Fruit fly (Drosophila melanogaster) whole organism, embryonic: Measurements from ENCODE around the gene Patj.

Source experiments
- CG11093 ChIP-seq: fragments of 200-800 bp; sonication (Bioruptor generic); IDR thresholded peaks from 3 replicates; pipeline ENCODE4 v1.3.6; 2022; ENCODE audit warnings: missing biosample characterization, missing genetic modification characterization
- CG11696 ChIP-seq: fragments of 200-800 bp; sonication (Bioruptor generic); IDR thresholded peaks from 2 replicates; pipeline ENCODE4 v1.3.6; 2022; ENCODE audit warnings: missing biosample characterization, missing genetic modification characterization
- CG12769 ChIP-seq: fragments of 200-800 bp; sonication (Bioruptor generic); optimal IDR thresholded peaks from 2 replicates; lab custom pipeline; 2019; ENCODE audit warnings: missing biosample characterization, mild to moderate bottlenecking, missing genetic modification characterization, moderate library complexity
- CG13296 ChIP-seq: fragments of 200-800 bp; sonication (Bioruptor generic); optimal IDR thresholded peaks from 3 replicates; lab custom pipeline; 2018; ENCODE audit warnings: missing biosample characterization, mild to moderate bottlenecking, missing genetic modification characterization
- CG13624 ChIP-seq: fragments of 200-800 bp; sonication (Bioruptor generic); optimal IDR thresholded peaks from 2 replicates; lab custom pipeline; 2016; ENCODE audit warnings: missing biosample characterization, missing genetic modification characterization
- CG13775 ChIP-seq: fragments of 200-800 bp; sonication (Bioruptor generic); optimal IDR thresholded peaks from 3 replicates; lab custom pipeline; 2017; ENCODE audit warnings: missing biosample characterization, mild to moderate bottlenecking, missing genetic modification characterization
- CG15073 ChIP-seq: fragments of 200-800 bp; sonication (Bioruptor generic); optimal IDR thresholded peaks from 2 replicates; lab custom pipeline; 2016; ENCODE audit warnings: missing biosample characterization, missing genetic modification characterization
- CG15269 ChIP-seq: fragments of 200-800 bp; sonication (Bioruptor generic); optimal IDR thresholded peaks from 2 replicates; lab custom pipeline; 2018; ENCODE audit warnings: missing biosample characterization, mild to moderate bottlenecking, missing genetic modification characterization, moderate library complexity
- CG16815 ChIP-seq: fragments of 200-800 bp; sonication (Bioruptor generic); optimal IDR thresholded peaks from 3 replicates; lab custom pipeline; 2017; ENCODE audit warnings: missing biosample characterization, mild to moderate bottlenecking, missing genetic modification characterization
- CG18011 ChIP-seq: fragments of 200-800 bp; sonication (Bioruptor generic); optimal IDR thresholded peaks from 2 replicates; lab custom pipeline; 2017; ENCODE audit warnings: missing biosample characterization, missing genetic modification characterization, mild to moderate bottlenecking, moderate library complexity, missing genotype
- CG18619 ChIP-seq: fragments of 200-800 bp; sonication (Bioruptor generic); optimal IDR thresholded peaks from 3 replicates; lab custom pipeline; 2017; ENCODE audit warnings: missing biosample characterization, mild to moderate bottlenecking, missing genetic modification characterization
- CG3281 ChIP-seq: fragments of 200-800 bp; sonication (Bioruptor generic); optimal IDR thresholded peaks from 3 replicates; lab custom pipeline; 2017; ENCODE audit warnings: missing biosample characterization, mild to moderate bottlenecking, missing genetic modification characterization
- CG33213 ChIP-seq: fragments of 200-800 bp; sonication (Bioruptor generic); optimal IDR thresholded peaks from 3 replicates; lab custom pipeline; 2016; ENCODE audit warnings: missing biosample characterization, missing genetic modification characterization
- CG3847 ChIP-seq: fragments of 200-800 bp; sonication (Bioruptor generic); IDR thresholded peaks from 2 replicates; pipeline ENCODE4 v1.3.6; 2022; ENCODE audit warnings: missing biosample characterization, missing genetic modification characterization
- CG5245 ChIP-seq: fragments of 200-800 bp; sonication (Bioruptor generic); optimal IDR thresholded peaks from 3 replicates; lab custom pipeline; 2016; ENCODE audit warnings: missing biosample characterization, missing genetic modification characterization
- CG5953 ChIP-seq: fragments of 200-800 bp; sonication (Bioruptor generic); IDR thresholded peaks from 2 replicates; pipeline ENCODE4 v1.3.6; 2022; ENCODE audit warnings: missing biosample characterization, missing genetic modification characterization
- CG6689 ChIP-seq: fragments of 200-800 bp; sonication (Bioruptor generic); IDR thresholded peaks from 2 replicates; pipeline ENCODE4 v1.3.6; 2022; ENCODE audit warnings: missing biosample characterization, missing genetic modification characterization
- CG6854 ChIP-seq: fragments of 200-800 bp; sonication (Bioruptor generic); optimal IDR thresholded peaks from 3 replicates; lab custom pipeline; 2017; ENCODE audit warnings: missing biosample characterization, mild to moderate bottlenecking, missing genetic modification characterization
- CG7839 ChIP-seq: fragments of 200-800 bp; sonication (Bioruptor generic); optimal IDR thresholded peaks from 3 replicates; lab custom pipeline; 2018; ENCODE audit warnings: missing biosample characterization, mild to moderate bottlenecking, missing genetic modification characterization, moderate library complexity
- CG7963 ChIP-seq: fragments of 200-800 bp; sonication (Bioruptor generic); IDR thresholded peaks from 3 replicates; pipeline ENCODE4 v1.3.6; 2022; ENCODE audit warnings: missing biosample characterization, missing genetic modification characterization; ENCODE audit not compliant: partially characterized antibody
- CG8281 ChIP-seq: fragments of 200-800 bp; sonication (Bioruptor generic); optimal IDR thresholded peaks from 2 replicates; lab custom pipeline; 2018; ENCODE audit warnings: missing biosample characterization, mild to moderate bottlenecking, missing genetic modification characterization, moderate library complexity
- CrebB ChIP-seq: fragments of 200-800 bp; sonication (Bioruptor generic); optimal IDR thresholded peaks from 3 replicates; lab custom pipeline; 2018; ENCODE audit warnings: missing biosample characterization, mild to moderate bottlenecking, missing genetic modification characterization
- D19A ChIP-seq: fragments of 200-800 bp; optimal IDR thresholded peaks from 3 replicates; lab custom pipeline; 2019; ENCODE audit warnings: missing biosample characterization, mild to moderate bottlenecking, missing genetic modification characterization, moderate library complexity
- Doc3 ChIP-seq: fragments of 200-800 bp; sonication (Bioruptor generic); IDR thresholded peaks from 3 replicates; pipeline ENCODE4 v1.3.6; 2022; ENCODE audit warnings: missing biosample characterization, missing genetic modification characterization; ENCODE audit not compliant: partially characterized antibody
- Fer2 ChIP-seq: fragments of 200-800 bp; sonication (Bioruptor generic); optimal IDR thresholded peaks from 2 replicates; lab custom pipeline; 2018; ENCODE audit warnings: missing biosample characterization, mild to moderate bottlenecking, missing genetic modification characterization, moderate library complexity
- Fer3 ChIP-seq: fragments of 200-800 bp; sonication (Bioruptor generic); optimal IDR thresholded peaks from 2 replicates; lab custom pipeline; 2018; ENCODE audit warnings: missing biosample characterization, mild to moderate bottlenecking, missing genetic modification characterization, moderate library complexity
- Hmr ChIP-seq: fragments of 200-800 bp; sonication (Bioruptor generic); optimal IDR thresholded peaks from 3 replicates; lab custom pipeline; 2017; ENCODE audit warnings: mild to moderate bottlenecking, missing biosample characterization, missing genetic modification reagents, missing genetic modification characterization
- Hmx ChIP-seq: fragments of 200-800 bp; sonication (Bioruptor generic); optimal IDR thresholded peaks from 2 replicates; lab custom pipeline; 2016; ENCODE audit warnings: missing biosample characterization, missing genetic modification characterization
- Jarid2 ChIP-seq: fragments of 200-800 bp; sonication (Bioruptor generic); optimal IDR thresholded peaks from 3 replicates; lab custom pipeline; 2017; ENCODE audit warnings: mild to moderate bottlenecking, missing biosample characterization, missing genetic modification reagents, missing genetic modification characterization
- Lim3 ChIP-seq: fragments of 200-800 bp; sonication (Bioruptor generic); IDR thresholded peaks from 2 replicates; pipeline ENCODE4 v1.3.6; 2022; ENCODE audit warnings: missing biosample characterization, missing genetic modification characterization
- Neu2 ChIP-seq: fragments of 200-800 bp; sonication (Bioruptor generic); optimal IDR thresholded peaks from 3 replicates; lab custom pipeline; 2016; ENCODE audit warnings: missing biosample characterization, missing genetic modification characterization, borderline replicate concordance
- Side ChIP-seq: fragments of 200-800 bp; sonication (Bioruptor generic); optimal IDR thresholded peaks from 2 replicates; lab custom pipeline; 2016; ENCODE audit warnings: missing biosample characterization, missing genetic modification characterization
- al ChIP-seq: fragments of 200-800 bp; sonication (Bioruptor generic); IDR thresholded peaks from 2 replicates; pipeline ENCODE4 v1.3.6; 2022; ENCODE audit warnings: missing biosample characterization, missing genetic modification characterization
- cato ChIP-seq: fragments of 200-800 bp; sonication (Bioruptor generic); optimal IDR thresholded peaks from 2 replicates; lab custom pipeline; 2016; ENCODE audit warnings: missing biosample characterization, missing genetic modification characterization, borderline replicate concordance
- chinmo ChIP-seq: fragments of 200-800 bp; sonication (Bioruptor generic); IDR thresholded peaks from 4 replicates; pipeline ENCODE4 v1.3.6; 2022; ENCODE audit warnings: missing biosample characterization, missing genetic modification characterization; ENCODE audit not compliant: partially characterized antibody
- crp ChIP-seq, 2 experiments: fragments of 200-800 bp; sonication (Bioruptor generic); optimal IDR thresholded peaks; 2 replicates in 1 of 2; 3 replicates in 1 of 2; lab custom pipeline; 2017; ENCODE audit warnings: missing biosample characterization in 2 of 2, missing genetic modification characterization in 2 of 2, mild to moderate bottlenecking in 1 of 2, moderate library complexity in 1 of 2
- fru ChIP-seq: fragments of >200 bp; optimal IDR thresholded peaks from 2 replicates; lab custom pipeline; 2017
- gsb-n ChIP-seq: fragments of 200-800 bp; sonication (Bioruptor generic); optimal IDR thresholded peaks from 3 replicates; lab custom pipeline; 2018; ENCODE audit warnings: missing biosample characterization, mild to moderate bottlenecking, missing genetic modification characterization
- jing ChIP-seq: fragments of 200-800 bp; sonication (Bioruptor generic); optimal IDR thresholded peaks from 2 replicates; lab custom pipeline; 2018; ENCODE audit warnings: missing biosample characterization, mild to moderate bottlenecking, missing genetic modification characterization
- nerfin-1 ChIP-seq: fragments of 200-800 bp; sonication (Bioruptor generic); optimal IDR thresholded peaks from 3 replicates; lab custom pipeline; 2019; ENCODE audit warnings: missing biosample characterization, mild to moderate bottlenecking, missing genetic modification characterization, moderate library complexity
- pros ChIP-seq: fragments of 200-800 bp; sonication (Bioruptor generic); optimal IDR thresholded peaks from 3 replicates; lab custom pipeline; 2019; ENCODE audit warnings: missing biosample characterization, mild to moderate bottlenecking, missing genetic modification characterization, moderate library complexity
- seq ChIP-seq: fragments of 200-800 bp; sonication (Bioruptor generic); IDR thresholded peaks from 2 replicates; pipeline ENCODE4 v1.3.6; 2022; ENCODE audit warnings: missing biosample characterization, missing genetic modification characterization
- sob ChIP-seq: fragments of 200-800 bp; sonication (Bioruptor generic); IDR thresholded peaks from 2 replicates; pipeline ENCODE4 v1.3.6; 2022; ENCODE audit warnings: missing biosample characterization, missing genetic modification characterization
- tgo ChIP-seq: fragments of 200-800 bp; sonication (Bioruptor generic); IDR thresholded peaks from 3 replicates; pipeline ENCODE4 v1.3.6; 2022; ENCODE audit warnings: missing biosample characterization, missing genetic modification characterization
- tna ChIP-seq: fragments of 200-800 bp; sonication (Bioruptor generic); IDR thresholded peaks from 2 replicates; pipeline ENCODE4 v1.3.6; 2022; ENCODE audit warnings: missing biosample characterization, missing genetic modification characterization; ENCODE audit not compliant: partially characterized antibody
- unpg ChIP-seq: fragments of 200-800 bp; sonication (Bioruptor generic); optimal IDR thresholded peaks from 3 replicates; lab custom pipeline; 2018; ENCODE audit warnings: missing biosample characterization, mild to moderate bottlenecking, missing genetic modification characterization, moderate library complexity
- wdn ChIP-seq: fragments of 200-800 bp; sonication (Bioruptor generic); IDR thresholded peaks from 2 replicates; pipeline ENCODE4 v1.3.6; 2022; ENCODE audit warnings: missing biosample characterization, missing genetic modification characterization
- yki ChIP-seq: fragments of >200 bp; optimal IDR thresholded peaks from 3 replicates; lab custom pipeline; 2018

Gene Patj

dm6 chr3L:1774713-1775648 lies 23.6 kb upstream of the Patj start, which contains the start of the genes CG13933 and PolD2 (continued):
- no peak for TF ChIP-seq Hmx (GFP tag; lab: Kevin White, UChicago)
- TF ChIP-seq CG11696 (GFP tag; lab: Robert Waterston, UW): peak; percentile 75
- TF ChIP-seq CG18619 (GFP tag; lab: Kevin White, UChicago): peak; percentile 97
- no peak for TF ChIP-seq CG3281 (GFP tag; lab: Kevin White, UChicago)
- TF ChIP-seq Fer2 (tag; lab: Kevin White, UChicago): peak; percentile 44
- TF ChIP-seq CG6854 (GFP tag; lab: Kevin White, UChicago): peak; percentile 68
- peak; percentile 97 for TF ChIP-seq wdn (GFP tag; lab: Robert Waterston, UW)
- TF ChIP-seq CG15269 (tag; lab: Kevin White, UChicago): peak; percentile 99
- TF ChIP-seq CG5245: peak; percentile 55
- no peak for TF ChIP-seq Neu2 (GFP tag; lab: Kevin White, UChicago)
- peak; percentile 98 for TF ChIP-seq CG3847
- no peak for TF ChIP-seq Jarid2 (GFP tag; lab: Kevin White, UChicago)
- TF ChIP-seq jing: peak; percentile 80
- TF ChIP-seq CG13775: peak; percentile 96
- TF ChIP-seq CrebB (tag; lab: Kevin White, UChicago): peak; percentile 93
- peak; percentile 25 to 74 for TF ChIP-seq crp (GFP tag; optimal IDR thresholded peaks at IDR 0.05; lab: Kevin White, UChicago)
- TF ChIP-seq fru: no peak
- no peak for TF ChIP-seq yki
- TF ChIP-seq Lim3 (GFP tag; lab: Robert Waterston, UW): peak; percentile 95
- peak; percentile 94 for TF ChIP-seq al (GFP tag; lab: Robert Waterston, UW)
- peak; percentile 94 for TF ChIP-seq cato
- TF ChIP-seq unpg: peak; percentile 98
- no peak for TF ChIP-seq D19A
- peak; percentile 88 for TF ChIP-seq CG18011 (GFP tag; lab: Kevin White, UChicago)
- TF ChIP-seq CG12769 (tag; lab: Kevin White, UChicago): no peak
- TF ChIP-seq CG16815 (GFP tag; lab: Kevin White, UChicago): peak; percentile 96
- peak; percentile 99 for TF ChIP-seq sob (GFP tag; lab: Robert Waterston, UW)
- TF ChIP-seq chinmo (GFP tag; lab: Robert Waterston, UW): peak; percentile 65; the same call in 1 of the 4 replicates
- no peak for TF ChIP-seq pros (GFP tag; lab: Kevin White, UChicago)
- no peak for TF ChIP-seq CG13624 (GFP tag; lab: Kevin White, UChicago)
- peak; percentile 98 for TF ChIP-seq seq (GFP tag; lab: Robert Waterston, UW)
- peak; percentile 81 for TF ChIP-seq CG7963 (GFP tag; lab: Robert Waterston, UW)
- TF ChIP-seq CG8281 (tag; lab: Kevin White, UChicago): no peak
- TF ChIP-seq tna: peak; percentile 90
- TF ChIP-seq gsb-n (tag; lab: Kevin White, UChicago): peak; percentile 98
- TF ChIP-seq tgo: peak; percentile 97
- peak; percentile 98 for TF ChIP-seq CG11093
- peak; percentile 74 for TF ChIP-seq Side (GFP tag; lab: Kevin White, UChicago)
- peak; percentile 98 for TF ChIP-seq CG5953 (GFP tag; lab: Robert Waterston, UW)
- no peak for TF ChIP-seq CG33213 (GFP tag; lab: Kevin White, UChicago)
- TF ChIP-seq Fer3 (tag; lab: Kevin White, UChicago): peak; percentile 89
- peak; percentile 77 for TF ChIP-seq Doc3 (GFP tag; lab: Robert Waterston, UW)
- no peak for TF ChIP-seq CG13296 (GFP tag; lab: Kevin White, UChicago)
- TF ChIP-seq CG7839 (tag; lab: Kevin White, UChicago): peak; percentile 98
- peak; percentile 94 for TF ChIP-seq CG6689 (GFP tag; lab: Robert Waterston, UW)
- TF ChIP-seq nerfin-1: no peak
- TF ChIP-seq CG15073: peak; percentile 82
- TF ChIP-seq Hmr (GFP tag; lab: Kevin White, UChicago): peak; percentile 96
